Fruit fly (Drosophila melanogaster) whole organism: ENCODE measurements around the gene Cat.

Experiments
- CG8478 ChIP-seq: fragments of >200 bp; optimal IDR thresholded peaks from 2 replicates; lab custom pipeline; 2018; ENCODE audit warnings: inconsistent platforms
- Dll ChIP-seq: fragments of >200 bp; optimal IDR thresholded peaks from 2 replicates; lab custom pipeline; 2017
- EcR ChIP-seq, 2 experiments: fragments of >200 bp; optimal IDR thresholded peaks; 2 replicates each; lab custom pipeline; 2017; ENCODE audit warnings: missing biosample characterization in 2 of 2, missing genetic modification characterization in 2 of 2, missing genetic modification reagents in 2 of 2
- pan ChIP-seq: fragments of >200 bp; optimal IDR thresholded peaks from 2 replicates; lab custom pipeline; 2017
- psq ChIP-seq: fragments of >200 bp; optimal IDR thresholded peaks from 2 replicates; lab custom pipeline; 2017
- usp ChIP-seq: fragments of >200 bp; optimal IDR thresholded peaks from 2 replicates; lab custom pipeline; 2017; ENCODE audit warnings: missing biosample characterization, missing genetic modification characterization, mixed read lengths

DNA sequence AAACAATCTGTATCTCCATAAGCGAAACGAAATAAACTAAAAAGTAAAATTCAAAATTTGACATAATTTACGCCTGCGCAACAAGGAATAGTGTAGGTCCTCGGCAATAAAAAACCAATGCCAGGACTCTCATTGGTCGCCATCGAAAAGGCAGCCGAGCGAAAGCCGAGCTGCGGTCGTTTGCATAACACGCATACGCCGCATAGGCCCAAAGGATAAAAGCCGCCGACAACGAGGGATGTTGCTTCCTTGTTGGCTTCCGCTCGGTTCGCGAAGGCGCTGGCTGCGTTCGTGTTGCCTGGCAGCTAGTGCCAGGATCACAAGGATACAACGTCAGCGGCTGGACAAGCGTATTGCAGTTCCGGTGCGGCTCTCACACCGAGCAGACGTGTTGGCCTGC, 38.1 kb downstream of the Cat start:
- TF ChIP-seq pan (lab: Kevin White, UChicago) (no peak), Dll (lab: Kevin White, UChicago) (no peak), psq (lab: Kevin White, UChicago) (no peak), CG8478 (lab: Kevin White, UChicago) (no peak), usp (GFP tag; lab: Kevin White, UChicago) (no peak), EcR (GFP tag; optimal IDR thresholded peaks at IDR 0.05; lab: Kevin White, UChicago) (no peak)
